Fruit fly (Drosophila melanogaster): ENCODE measurements around the gene CG43057.

- TF ChIP-seq CTCF (optimal IDR thresholded peaks at IDR 0.05): peak; percentile 47 to 51
- TF ChIP-seq CG8478 (optimal IDR thresholded peaks at IDR 0.05): no peak
Observed at dm6 chr2L:8210468-8210867, 33.3 kb downstream of the CG43057 start.

Measured in S2 (cell line).